Worm (Caenorhabditis elegans): ENCODE results near the gene cat-4.

cat-4 gene

DNA sequence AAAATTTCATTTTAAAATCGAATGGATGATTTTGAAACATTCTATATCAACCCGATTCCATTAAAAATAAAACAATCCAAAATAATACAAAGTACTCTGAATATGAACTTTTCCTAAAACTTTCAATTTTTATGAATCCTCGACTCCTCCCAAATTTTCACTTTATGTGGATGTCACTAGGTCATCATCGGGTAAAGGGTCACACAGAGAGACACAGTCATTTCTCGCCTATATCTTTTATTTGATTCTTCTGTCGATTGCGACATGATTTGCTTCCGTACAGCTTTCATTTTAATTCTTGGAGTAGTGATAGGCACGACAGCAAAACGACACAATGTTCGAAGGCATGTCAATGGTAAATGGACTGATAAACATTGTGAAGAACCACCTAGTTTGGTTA lies 36.2 kb upstream of the cat-4 start, which contains the start of gene F25D1.3:
TSS of gene F25D1.3 (plus strand) at position 225 of the 400 bp plus-strand sequence.
- TF ChIP-seq hlh-15 (tag; optimal IDR thresholded peaks at IDR 0.05) (no peak), ref-2 (tag; optimal IDR thresholded peaks at IDR 0.05) (no peak), ceh-22 (tag; optimal IDR thresholded peaks at IDR 0.05) (no peak), dmd-4 (tag; optimal IDR thresholded peaks at IDR 0.05; ENCODE audit: borderline replicate concordance) (no peak), hlh-8 (tag; optimal IDR thresholded peaks at IDR 0.05) (no peak), fkh-6 (tag; optimal IDR thresholded peaks at IDR 0.05) (no peak), lin-11 (tag; optimal IDR thresholded peaks at IDR 0.05) (no peak), pag-3 (tag; optimal IDR thresholded peaks at IDR 0.05; ENCODE audit: borderline replicate concordance) (no peak), nhr-11 (tag; optimal IDR thresholded peaks at IDR 0.05) (no peak), odd-2 (tag; optimal IDR thresholded peaks at IDR 0.05) (no peak), syd-9 (tag; optimal IDR thresholded peaks at IDR 0.05) (no peak), zip-5 (tag; optimal IDR thresholded peaks at IDR 0.05) (no peak), ceh-48 (tag; optimal IDR thresholded peaks at IDR 0.05) (no peak), tbx-2 (tag; optimal IDR thresholded peaks at IDR 0.05) (no peak), pros-1 (tag; optimal IDR thresholded peaks at IDR 0.05) (no peak)

DNA sequence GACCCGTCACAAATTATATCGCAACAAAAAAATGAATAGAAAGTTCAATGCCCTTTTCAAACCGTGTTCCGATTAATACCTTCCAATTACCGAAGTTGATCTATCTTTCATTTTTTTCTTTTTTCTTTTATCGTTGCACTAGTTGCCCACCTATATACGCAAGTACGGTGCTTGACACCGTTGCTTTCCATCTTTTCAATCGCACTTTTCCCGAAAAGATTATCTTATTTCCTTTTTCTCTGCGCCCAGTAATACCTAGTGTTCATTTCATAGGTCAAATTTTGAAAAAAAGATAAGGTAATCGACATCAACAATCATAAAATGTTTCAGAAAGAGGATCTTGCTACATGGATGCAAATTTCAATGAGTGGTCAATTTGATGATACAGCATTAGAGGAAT lies 35.1 kb upstream of the cat-4 start:
- no peak for TF ChIP-seq pag-3 (tag; optimal IDR thresholded peaks at IDR 0.05; ENCODE audit: borderline replicate concordance)

DNA sequence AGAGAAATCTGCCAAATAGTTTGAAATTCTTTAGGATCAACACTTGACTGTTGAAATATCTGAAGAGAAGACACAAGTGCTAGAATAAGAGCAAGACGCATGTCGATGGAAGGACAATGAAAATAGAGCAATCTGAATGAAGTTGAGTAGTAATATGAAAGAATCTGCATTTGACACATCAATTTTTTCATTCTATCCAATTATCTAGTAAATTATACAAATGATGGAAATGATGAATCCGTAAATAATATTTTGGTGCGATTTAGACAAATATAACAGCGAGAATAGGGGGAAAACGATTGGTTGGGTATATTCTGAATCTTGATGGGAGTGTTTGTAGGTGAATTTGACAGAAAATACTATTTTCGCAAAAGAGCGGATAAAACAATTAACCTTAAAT lies 32.0 kb upstream of the cat-4 start, which contains the start of gene txt-10:
TSS of gene txt-10 (minus strand) at position 101 of the 400 bp plus-strand sequence.
- TF ChIP-seq ceh-30 (tag; optimal IDR thresholded peaks at IDR 0.05) (no peak), ceh-45 (GFP tag; IDR thresholded peaks at IDR 0.05) (no peak), nhr-232 (tag; optimal IDR thresholded peaks at IDR 0.05) (no peak), unc-86 (tag; optimal IDR thresholded peaks at IDR 0.05) (no peak), odd-2 (tag; optimal IDR thresholded peaks at IDR 0.05) (no peak), ets-4 (tag; optimal IDR thresholded peaks at IDR 0.05) (no peak), gmeb-2 (tag; optimal IDR thresholded peaks at IDR 0.05) (no peak), che-1 (tag; optimal IDR thresholded peaks at IDR 0.05) (no peak), eyg-1 (tag; optimal IDR thresholded peaks at IDR 0.05) (no peak), lin-11 (tag; optimal IDR thresholded peaks at IDR 0.05) (no peak), fax-1 (tag; optimal IDR thresholded peaks at IDR 0.05) (no peak), hlh-13 (GFP tag; optimal IDR thresholded peaks at IDR 0.05) (no peak)

DNA sequence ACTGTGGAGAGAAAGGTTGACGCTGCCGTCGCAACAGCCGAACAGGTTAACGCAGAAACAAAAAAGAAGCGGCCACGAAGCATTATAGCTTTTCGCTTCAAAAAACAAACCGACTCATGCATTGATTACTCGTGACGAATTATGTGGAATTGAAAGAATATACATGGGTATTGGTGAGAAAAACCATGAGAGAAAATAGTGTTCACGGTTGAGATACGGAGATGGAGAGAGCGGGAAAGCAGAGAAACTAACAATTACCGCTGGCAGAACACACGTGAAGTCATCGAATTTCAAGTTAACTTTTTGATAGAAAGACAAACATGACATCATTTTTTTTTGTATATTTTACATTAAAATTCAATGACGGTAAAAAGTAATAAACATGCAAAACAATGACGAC lies 29.4 kb upstream of the cat-4 start:
- TF ChIP-seq unc-42 (tag; optimal IDR thresholded peaks at IDR 0.05) (no peak), hlh-15 (tag; optimal IDR thresholded peaks at IDR 0.05) (no peak), lin-11 (tag; optimal IDR thresholded peaks at IDR 0.05) (no peak), hlh-30 (tag; optimal IDR thresholded peaks at IDR 0.05; ENCODE audit: insufficient read depth) (no peak)

DNA sequence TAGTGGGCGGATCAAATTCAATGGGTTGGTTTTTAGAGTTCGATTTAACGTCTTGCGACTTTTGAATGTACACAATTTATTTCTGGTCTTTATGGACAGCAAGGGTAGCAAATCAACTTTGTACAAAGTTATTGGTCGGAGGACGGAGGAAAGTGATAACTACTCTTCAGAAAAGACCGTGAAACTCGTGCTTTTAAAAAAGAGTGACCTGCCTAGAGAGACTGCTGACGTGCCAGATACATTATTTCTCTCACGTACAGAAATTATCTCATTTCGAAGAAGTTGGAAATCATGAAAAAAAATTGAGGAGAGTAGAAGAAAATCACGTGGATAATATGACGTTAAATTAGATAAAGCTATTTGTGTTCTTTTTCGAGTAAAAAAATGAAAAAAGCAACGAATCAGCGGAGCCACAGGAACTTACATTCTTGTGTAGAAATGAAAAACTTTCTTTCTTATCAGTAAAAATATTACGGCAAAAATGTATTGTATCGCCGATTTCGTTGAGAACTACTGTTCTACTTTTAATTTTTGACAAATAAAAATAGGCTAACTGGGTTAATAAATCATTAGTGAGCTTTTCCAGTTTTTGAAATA lies 28.5 kb upstream of the cat-4 start, which contains the start of gene ppm-1.A:
TSS of gene ppm-1.A (minus strand) at position 294 of the 597 bp plus-strand sequence.
- no peak for TF ChIP-seq sox-2 (GFP tag; IDR thresholded peaks at IDR 0.05)
- no peak for TF ChIP-seq hlh-6 (tag; optimal IDR thresholded peaks at IDR 0.05)
- no peak for TF ChIP-seq ceh-48 (tag; optimal IDR thresholded peaks at IDR 0.05)
- no peak for TF ChIP-seq dmd-4 (tag; optimal IDR thresholded peaks at IDR 0.05; ENCODE audit: borderline replicate concordance)
- no peak for TF ChIP-seq pqm-1 (tag; optimal IDR thresholded peaks at IDR 0.05)
- TF ChIP-seq lin-11 (tag; optimal IDR thresholded peaks at IDR 0.05): no peak
- no peak for TF ChIP-seq fax-1 (tag; optimal IDR thresholded peaks at IDR 0.05)
- TF ChIP-seq unc-55 (GFP tag; optimal IDR thresholded peaks at IDR 0.05): no peak
- TF ChIP-seq che-1 (tag; optimal IDR thresholded peaks at IDR 0.05): no peak
- TF ChIP-seq ref-2 (tag; optimal IDR thresholded peaks at IDR 0.05): no peak
- TF ChIP-seq ceh-2 (tag; optimal IDR thresholded peaks at IDR 0.05): no peak
- TF ChIP-seq madf-2 (tag; optimal IDR thresholded peaks at IDR 0.05): no peak
- TF ChIP-seq ceh-9 (tag; optimal IDR thresholded peaks at IDR 0.05): no peak
- no peak for TF ChIP-seq unc-3 (GFP tag; conservative IDR thresholded peaks at IDR 0.05)
- TF ChIP-seq unc-3 (tag; optimal IDR thresholded peaks at IDR 0.05): no peak

All from whole organism, late embryonic.